Worm (Caenorhabditis elegans): Measurements from ENCODE around the gene cct-2.

DNA sequence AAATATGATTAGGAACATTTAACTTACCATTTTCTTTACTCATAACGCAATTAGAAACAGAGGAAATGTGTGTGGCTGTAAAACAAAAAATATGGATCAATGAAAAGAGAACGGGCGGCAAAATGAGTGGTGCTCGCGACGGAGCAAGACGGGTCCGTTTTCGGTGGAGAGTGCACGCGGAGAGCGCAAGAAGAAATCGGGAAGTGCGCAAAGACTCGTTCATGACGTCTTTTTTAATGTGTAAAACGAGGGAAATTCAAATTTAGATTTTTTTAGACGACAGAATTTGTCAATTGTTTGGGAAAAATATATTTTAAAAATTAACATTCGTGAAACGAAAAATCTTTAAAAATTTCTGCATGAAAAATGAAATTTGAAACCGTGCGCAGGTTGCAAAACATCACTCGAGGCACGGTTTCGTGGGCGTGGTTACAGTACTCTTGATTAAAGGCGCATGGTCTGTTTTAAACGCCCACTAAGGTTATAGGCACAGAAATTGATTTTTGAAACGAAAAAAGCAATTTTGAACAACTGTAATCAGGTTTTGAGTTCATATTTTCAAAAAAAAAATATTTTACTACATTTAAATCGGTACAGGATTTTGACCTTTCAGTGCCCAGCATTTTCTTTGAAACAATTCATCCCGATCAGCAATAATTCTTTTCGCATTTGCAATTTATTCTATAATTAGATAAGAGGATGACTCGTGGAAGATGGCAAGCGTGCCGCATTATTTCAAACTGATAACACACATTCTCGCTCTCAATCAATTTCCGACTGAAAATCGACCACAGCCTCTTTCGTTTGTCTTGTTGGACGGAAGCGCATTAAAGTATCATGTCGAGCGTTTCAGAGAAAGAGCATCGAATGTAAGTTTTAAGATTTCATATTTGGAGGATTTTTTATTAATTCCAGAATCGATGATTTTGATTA is 42.0 kb downstream of the cct-2 start, which contains the start of the genes szy-20 and C18E9.5:
- TF ChIP-seq F37B4.10 (GFP tag; IDR thresholded peaks at IDR 0.05), result no peak
- peak; percentile 46 for TF ChIP-seq him-1 (tag; optimal IDR thresholded peaks at IDR 0.05)
- no peak for TF ChIP-seq nhr-179 (tag; optimal IDR thresholded peaks at IDR 0.05)
- TF ChIP-seq hlh-12 (tag; optimal IDR thresholded peaks at IDR 0.05), result no peak
- TF ChIP-seq efl-1 (GFP tag; optimal IDR thresholded peaks at IDR 0.05), result peak; percentile 62
